Fruit fly (Drosophila melanogaster) whole organism, wandering third instar larva: ENCODE results near the gene Arts.

Source experiments
- Abd-B ChIP-seq: fragments of >200 bp; optimal IDR thresholded peaks from 2 replicates; lab custom pipeline; 2017; ENCODE audit warnings: missing biosample characterization, missing genetic modification characterization
- CG32264 ChIP-seq: fragments of 200-800 bp; sonication (Bioruptor generic); optimal IDR thresholded peaks from 2 replicates; lab custom pipeline; 2016; ENCODE audit warnings: missing biosample characterization, missing genetic modification characterization
- CG9705 ChIP-seq: fragments of 200-800 bp; sonication (Bioruptor generic); optimal IDR thresholded peaks from 2 replicates; lab custom pipeline; 2018; ENCODE audit warnings: missing biosample characterization, mild to moderate bottlenecking, missing genetic modification characterization
- CrebA ChIP-seq: fragments of 200-800 bp; sonication (Bioruptor generic); optimal IDR thresholded peaks from 2 replicates; lab custom pipeline; 2016; ENCODE audit warnings: missing biosample characterization, mild to moderate bottlenecking, missing genetic modification characterization, borderline replicate concordance
- Dfd ChIP-seq: fragments of >200 bp; optimal IDR thresholded peaks from 2 replicates; lab custom pipeline; 2017; ENCODE audit warnings: missing biosample characterization, missing genetic modification characterization
- GATAd ChIP-seq: sonication (Bioruptor generic); optimal IDR thresholded peaks from 2 replicates; lab custom pipeline; 2016; ENCODE audit warnings: missing biosample characterization, missing genetic modification characterization
- HLH106 ChIP-seq: fragments of 200-800 bp; optimal IDR thresholded peaks from 3 replicates; lab custom pipeline; 2019; ENCODE audit warnings: missing biosample characterization, mild to moderate bottlenecking, missing genetic modification characterization, moderate library complexity
- Hnf4 ChIP-seq: fragments of 200-800 bp; sonication (Bioruptor generic); optimal IDR thresholded peaks from 2 replicates; lab custom pipeline; 2016; ENCODE audit warnings: missing biosample characterization, mild to moderate bottlenecking, missing genetic modification characterization
- Hr78 ChIP-seq: fragments of >200 bp; optimal IDR thresholded peaks from 2 replicates; lab custom pipeline; 2017; ENCODE audit warnings: missing biosample characterization, missing genetic modification characterization
- Hr83 ChIP-seq: fragments of 200-300 bp; sonication (Bioruptor generic); optimal IDR thresholded peaks from 2 replicates; lab custom pipeline; 2016; ENCODE audit warnings: missing biosample characterization, mild to moderate bottlenecking, missing genetic modification characterization, moderate library complexity; ENCODE audit not compliant: poor library complexity, severe bottlenecking
- Jra ChIP-seq: sonication (Bioruptor generic); optimal IDR thresholded peaks from 2 replicates; lab custom pipeline; 2016; ENCODE audit warnings: missing biosample characterization, missing genetic modification characterization
- Mio ChIP-seq: sonication (Bioruptor generic); optimal IDR thresholded peaks from 2 replicates; lab custom pipeline; 2016; ENCODE audit warnings: missing biosample characterization, missing genetic modification characterization
- Myc ChIP-seq: fragments of >200 bp; optimal IDR thresholded peaks from 2 replicates; lab custom pipeline; 2017
- OdsH ChIP-seq: fragments of 200-800 bp; sonication (Bioruptor generic); optimal IDR thresholded peaks from 2 replicates; lab custom pipeline; 2016; ENCODE audit warnings: missing biosample characterization, mild to moderate bottlenecking, missing genetic modification characterization
- Rel ChIP-seq, 2 experiments: fragments of 200-800 bp; sonication (Bioruptor generic) in 1 of 2; optimal IDR thresholded peaks; 2 replicates in 1 of 2; 3 replicates in 1 of 2; lab custom pipeline; 2016 to 2019; ENCODE audit warnings: mild to moderate bottlenecking in 2 of 2, missing biosample characterization in 2 of 2, missing genetic modification characterization in 2 of 2, moderate library complexity in 1 of 2
- Sp1 ChIP-seq: fragments of 200-800 bp; sonication (Bioruptor generic); optimal IDR thresholded peaks from 3 replicates; lab custom pipeline; 2019; ENCODE audit warnings: missing biosample characterization, mild to moderate bottlenecking, missing genetic modification characterization, moderate library complexity
- Vsx2 ChIP-seq: fragments of 200-300, 225-300 bp; sonication (Bioruptor generic); optimal IDR thresholded peaks from 2 replicates; lab custom pipeline; 2018; ENCODE audit warnings: missing biosample characterization, missing genetic modification characterization; ENCODE audit not compliant: partially characterized antibody
- br ChIP-seq: fragments of 200-800 bp; sonication (Bioruptor generic); optimal IDR thresholded peaks from 2 replicates; lab custom pipeline; 2016; ENCODE audit warnings: missing biosample characterization, missing genetic modification characterization
- brk ChIP-seq: fragments of 200-800 bp; sonication (Bioruptor generic); optimal IDR thresholded peaks from 2 replicates; lab custom pipeline; 2016; ENCODE audit warnings: missing biosample characterization, mild to moderate bottlenecking, missing genetic modification characterization
- dl ChIP-seq, 2 experiments: fragments of 175-275, 200-275 bp in 1 of 2; fragments of 200-275 bp in 1 of 2; sonication (Bioruptor generic); optimal IDR thresholded peaks; lab custom pipeline; 2018; ENCODE audit warnings: mild to moderate bottlenecking in 2 of 2, missing biosample characterization in 2 of 2, missing genetic modification characterization in 2 of 2, moderate library complexity in 2 of 2; ENCODE audit not compliant: partially characterized antibody in 2 of 2, insufficient read depth in 1 of 2
- dmrt93B ChIP-seq: fragments of 200-800 bp; sonication (Bioruptor generic); optimal IDR thresholded peaks from 2 replicates; lab custom pipeline; 2018; ENCODE audit warnings: missing biosample characterization, mild to moderate bottlenecking, missing genetic modification characterization
- dsf ChIP-seq: sonication (Bioruptor generic); optimal IDR thresholded peaks from 2 replicates; lab custom pipeline; 2016; ENCODE audit warnings: missing biosample characterization, missing genetic modification characterization, borderline replicate concordance
- ey ChIP-seq: fragments of 200-800 bp; sonication (Bioruptor generic); optimal IDR thresholded peaks from 2 replicates; lab custom pipeline; 2016; ENCODE audit warnings: missing biosample characterization, missing genetic modification characterization
- foxo ChIP-seq, 2 experiments: fragments of 200-800 bp; sonication (Bioruptor generic); optimal IDR thresholded peaks; 2 replicates in 1 of 2; 3 replicates in 1 of 2; lab custom pipeline; 2016 to 2017; ENCODE audit warnings: missing biosample characterization in 2 of 2, missing genetic modification characterization in 2 of 2
- fru ChIP-seq: fragments of 200-800 bp; sonication (Bioruptor generic); optimal IDR thresholded peaks from 3 replicates; lab custom pipeline; 2016; ENCODE audit warnings: missing biosample characterization, mild to moderate bottlenecking, missing genetic modification characterization
- h ChIP-seq: fragments of 200-800 bp; sonication (Bioruptor generic); optimal IDR thresholded peaks from 3 replicates; lab custom pipeline; 2016; ENCODE audit warnings: missing biosample characterization, mild to moderate bottlenecking, missing genetic modification characterization
- jim ChIP-seq: fragments of 175-275, 200-325 bp; sonication (Bioruptor generic); optimal IDR thresholded peaks from 2 replicates; lab custom pipeline; 2016; ENCODE audit warnings: missing biosample characterization, mild to moderate bottlenecking, missing genetic modification characterization
- lola ChIP-seq: fragments of >200 bp; optimal IDR thresholded peaks from 2 replicates; lab custom pipeline; 2017; ENCODE audit warnings: missing biosample characterization, missing genetic modification characterization
- pan ChIP-seq: fragments of >200 bp; optimal IDR thresholded peaks from 2 replicates; lab custom pipeline; 2017
- psq ChIP-seq: fragments of 200-800 bp; sonication (Bioruptor generic); optimal IDR thresholded peaks from 3 replicates; lab custom pipeline; 2017; ENCODE audit warnings: missing biosample characterization, mild to moderate bottlenecking, missing genetic modification characterization, moderate library complexity
- rgr ChIP-seq: fragments of 200-800 bp; sonication (Bioruptor generic); optimal IDR thresholded peaks from 3 replicates; lab custom pipeline; 2016; ENCODE audit warnings: missing biosample characterization, mild to moderate bottlenecking, missing genetic modification characterization
- sage ChIP-seq: fragments of 200-800 bp; sonication (Bioruptor generic); optimal IDR thresholded peaks from 2 replicates; lab custom pipeline; 2016; ENCODE audit warnings: missing biosample characterization, mild to moderate bottlenecking, missing genetic modification characterization
- sv ChIP-seq: fragments of 200-800 bp; sonication (Bioruptor generic); optimal IDR thresholded peaks from 3 replicates; lab custom pipeline; 2016; ENCODE audit warnings: missing biosample characterization, missing genetic modification characterization
- tai ChIP-seq: sonication (Bioruptor generic); optimal IDR thresholded peaks from 2 replicates; lab custom pipeline; 2016; ENCODE audit warnings: missing biosample characterization, missing genetic modification characterization
- usp ChIP-seq: fragments of >200 bp; optimal IDR thresholded peaks from 2 replicates; lab custom pipeline; 2017; ENCODE audit warnings: missing biosample characterization, missing genetic modification characterization
- woc ChIP-seq: sonication (Bioruptor generic); optimal IDR thresholded peaks from 2 replicates; lab custom pipeline; 2016; ENCODE audit warnings: missing biosample characterization, mild to moderate bottlenecking, missing genetic modification characterization

Gene Arts

DNA sequence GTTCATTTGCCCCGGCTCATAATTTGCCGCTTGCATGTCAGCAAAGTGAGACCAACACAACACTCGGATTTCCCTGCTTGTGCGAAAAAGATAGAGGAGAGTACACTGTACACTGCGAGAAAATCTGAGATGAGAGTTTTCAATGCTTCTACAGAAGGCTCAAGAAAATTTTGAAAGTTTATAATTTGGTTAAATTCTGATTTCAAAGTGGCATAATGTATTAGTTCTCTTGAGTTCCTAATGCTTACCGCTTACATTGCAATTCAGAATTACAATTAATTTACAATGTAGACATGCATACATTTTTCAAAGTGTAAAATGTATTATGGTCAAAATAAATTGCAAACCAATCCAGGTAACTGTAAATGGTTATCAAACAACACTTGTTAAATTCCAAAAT lies 40.3 kb downstream of the Arts start:
- TF ChIP-seq usp (GFP tag; lab: Kevin White, UChicago), result no peak
- TF ChIP-seq rgr (GFP tag; lab: Kevin White, UChicago), result no peak
- TF ChIP-seq foxo (GFP tag; optimal IDR thresholded peaks at IDR 0.05; lab: Kevin White, UChicago), result no peak
- TF ChIP-seq woc (GFP tag; lab: Kevin White, UChicago), result no peak

DNA sequence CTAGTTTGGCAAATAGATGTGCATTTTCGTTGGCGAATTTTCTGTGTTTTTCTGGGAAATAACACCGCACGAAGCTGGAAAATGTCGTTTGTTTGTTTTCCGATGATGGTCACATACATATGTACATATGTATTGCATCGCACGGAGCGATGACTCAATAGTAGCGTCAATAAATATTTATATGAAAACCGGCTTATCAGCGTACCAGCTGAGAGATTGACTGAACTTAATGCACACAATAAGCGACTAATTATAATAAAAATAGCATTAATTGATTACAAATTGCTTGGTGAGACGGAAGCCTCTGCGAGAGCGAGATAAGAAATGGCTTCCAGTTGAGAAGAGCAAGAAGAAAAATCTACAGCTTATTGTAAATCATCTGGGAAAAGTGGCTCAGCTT lies 41.9 kb downstream of the Arts start:
- TF ChIP-seq Hr78 (GFP tag; lab: Kevin White, UChicago) (no peak), dl (GFP tag; optimal IDR thresholded peaks at IDR 0.05; lab: Kevin White, UChicago; ENCODE audit: insufficient read depth in 1 of 2, partially characterized antibody in 2 of 2) (no peak), Mio (no peak), pan (lab: Kevin White, UChicago) (no peak), Hnf4 (GFP tag; lab: Kevin White, UChicago) (no peak), woc (GFP tag; lab: Kevin White, UChicago) (no peak), psq (no peak)

dm6 chr3L:16645323-16645982 lies 42.8 kb downstream of the Arts start:
- TF ChIP-seq psq (peak; percentile 40), Hr83 (no peak)

DNA sequence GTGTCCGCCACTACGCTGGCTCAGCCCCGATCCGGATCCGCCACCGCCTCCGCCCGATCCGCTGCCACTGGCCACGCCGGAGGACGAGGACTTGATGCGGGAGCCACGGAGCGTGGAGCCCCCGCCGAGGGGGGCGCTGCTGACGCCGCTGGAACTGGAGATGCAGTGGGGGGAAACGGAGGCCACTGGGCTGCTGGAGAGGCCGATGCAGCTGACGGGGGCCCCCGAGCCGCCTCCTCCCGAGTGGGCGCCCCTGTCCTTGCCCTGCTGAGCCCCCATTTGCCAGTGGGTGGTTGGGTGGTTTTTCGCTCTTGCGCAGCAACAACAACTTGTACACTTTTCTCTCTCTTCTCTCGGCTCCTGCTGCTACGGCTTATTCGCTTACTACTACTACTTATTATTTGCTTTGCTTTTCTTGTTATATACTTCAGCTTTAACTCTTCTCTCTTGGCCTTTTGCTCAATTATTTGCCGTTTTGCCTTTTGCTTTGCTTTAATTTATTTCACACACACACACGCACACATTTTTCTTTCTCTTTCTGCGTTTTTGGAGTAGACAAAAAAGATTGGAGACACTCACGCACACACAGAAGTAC lies 44.3 kb downstream of the Arts start:
- no peak for TF ChIP-seq Vsx2 (GFP tag; lab: Kevin White, UChicago)
- TF ChIP-seq Rel (GFP tag; optimal IDR thresholded peaks at IDR 0.05; lab: Kevin White, UChicago), result no peak
- TF ChIP-seq Rel (tag; optimal IDR thresholded peaks at IDR 0.05; lab: Kevin White, UChicago), result no peak
- TF ChIP-seq br (GFP tag; lab: Kevin White, UChicago), result no peak
- no peak for TF ChIP-seq rgr (GFP tag; lab: Kevin White, UChicago)
- TF ChIP-seq fru (GFP tag; lab: Kevin White, UChicago), result no peak
- no peak for TF ChIP-seq Sp1 (GFP tag; lab: Kevin White, UChicago)
- peak; percentile 99 for TF ChIP-seq Dfd

- TF ChIP-seq sage (GFP tag; lab: Kevin White, UChicago) (no peak), Vsx2 (GFP tag; lab: Kevin White, UChicago) (no peak), Hnf4 (GFP tag; lab: Kevin White, UChicago) (peak; percentile 93), woc (GFP tag; lab: Kevin White, UChicago) (peak; percentile 28), Rel (GFP tag; optimal IDR thresholded peaks at IDR 0.05; lab: Kevin White, UChicago) (no peak), Rel (tag; optimal IDR thresholded peaks at IDR 0.05; lab: Kevin White, UChicago) (peak; percentile 51), tai (peak; percentile 60), OdsH (GFP tag; lab: Kevin White, UChicago) (peak; percentile 58), br (GFP tag; lab: Kevin White, UChicago) (peak; percentile 59), fru (GFP tag; lab: Kevin White, UChicago) (peak; percentile 72), CrebA (no peak), Sp1 (GFP tag; lab: Kevin White, UChicago) (peak; percentile 60), sv (GFP tag; lab: Kevin White, UChicago) (peak; percentile 27), dmrt93B (peak; percentile 24), CG9705 (GFP tag; lab: Kevin White, UChicago) (peak; percentile 51), Hr78 (GFP tag; lab: Kevin White, UChicago) (no peak), lola (GFP tag; lab: Kevin White, UChicago) (no peak), Jra (peak; percentile 86), pan (lab: Kevin White, UChicago) (no peak), CG32264 (no peak), h (GFP tag; lab: Kevin White, UChicago) (peak; percentile 86), brk (peak; percentile 22), jim (GFP tag; lab: Kevin White, UChicago) (peak; percentile 18), Dfd (no peak), ey (peak; percentile 53), HLH106 (peak; percentile 46), dsf (GFP tag; lab: Kevin White, UChicago) (peak; percentile 1), foxo (GFP tag; optimal IDR thresholded peaks at IDR 0.05; lab: Kevin White, UChicago) (peak in 1 of 2 experiments; percentile 78), GATAd (GFP tag; lab: Kevin White, UChicago) (no peak), Myc (peak; percentile 40), Hr83 (peak; percentile 78), usp (GFP tag; lab: Kevin White, UChicago) (no peak), dl (GFP tag; optimal IDR thresholded peaks at IDR 0.05; lab: Kevin White, UChicago; ENCODE audit: insufficient read depth in 1 of 2, partially characterized antibody in 2 of 2) (peak in 1 of 2 experiments; percentile 51), Mio (peak; percentile 30), psq (peak; percentile 39), rgr (GFP tag; lab: Kevin White, UChicago) (peak; percentile 80), Abd-B (GFP tag; lab: Kevin White, UChicago) (no peak)
Observed at dm6 chr3L:16647578-16648113, 45.0 kb downstream of the Arts start, which contains the start of gene Abl. Abl (minus strand) TSS chr3L:16647882.
